Fruit fly (Drosophila melanogaster): Measurements from ENCODE around the gene CG12170.
A peak's percentile ranks its signal among the peaks of the same experiment; 100 is the strongest.

Gene CG12170

dm6 chr3R:5647705-5648568 lies 10.9 kb downstream of the CG12170 start:
- peak; percentile 24 for TF ChIP-seq noc (tag; optimal IDR thresholded peaks at IDR 0.05)

dm6 chr3R:5648569-5649476 lies 11.8 kb downstream of the CG12170 start, which contains the start of the genes MTA1-like and Sec23:
Gene MTA1-like, minus strand, starts transcription at chr3R:5648738.
Gene Sec23, plus strand, starts transcription at chr3R:5649065.
- TF ChIP-seq noc (tag; optimal IDR thresholded peaks at IDR 0.05): peak; percentile 66

- TF ChIP-seq noc (tag; optimal IDR thresholded peaks at IDR 0.05): no peak
Observed at dm6 chr3R:5649903-5650302, 12.9 kb downstream of the CG12170 start.

dm6 chr3R:5653887-5654286 lies 16.9 kb downstream of the CG12170 start:
- TF ChIP-seq noc (tag; optimal IDR thresholded peaks at IDR 0.05): no peak

- peak; percentile 88 for TF ChIP-seq noc (tag; optimal IDR thresholded peaks at IDR 0.05)
Observed at dm6 chr3R:5654692-5655181, 17.7 kb downstream of the CG12170 start, which contains the start of the genes elm and MED27. Gene elm, minus strand, starts transcription at chr3R:5654861. Gene MED27, plus strand, starts transcription at chr3R:5655139.

dm6 chr3R:5658984-5659802 lies 22.2 kb downstream of the CG12170 start:
- no peak for TF ChIP-seq noc (tag; optimal IDR thresholded peaks at IDR 0.05)

- TF ChIP-seq noc (tag; optimal IDR thresholded peaks at IDR 0.05): no peak
Observed at dm6 chr3R:5659829-5660197, 22.8 kb downstream of the CG12170 start, which contains the start of gene CG2182. Gene CG2182, minus strand, starts transcription at chr3R:5659912.

- no peak for TF ChIP-seq noc (tag; optimal IDR thresholded peaks at IDR 0.05)
Observed at dm6 chr3R:5660198-5660893, 23.3 kb downstream of the CG12170 start, which contains the start of gene Wdr33. Gene Wdr33, plus strand, starts transcription at chr3R:5660635.

- peak; percentile 90 for TF ChIP-seq noc (tag; optimal IDR thresholded peaks at IDR 0.05)
Observed at dm6 chr3R:5668928-5669739, 32.1 kb downstream of the CG12170 start, which contains the start of the genes Xe7 and Atg17. Gene Xe7, minus strand, starts transcription at chr3R:5669334. Gene Atg17, plus strand, starts transcription at chr3R:5669713.

dm6 chr3R:5669740-5670659 lies 33.0 kb downstream of the CG12170 start:
- TF ChIP-seq noc (tag; optimal IDR thresholded peaks at IDR 0.05): peak; percentile 8

dm6 chr3R:5670660-5671264 lies 33.7 kb downstream of the CG12170 start:
- TF ChIP-seq noc (tag; optimal IDR thresholded peaks at IDR 0.05): no peak

- TF ChIP-seq noc (tag; optimal IDR thresholded peaks at IDR 0.05): no peak
Observed at dm6 chr3R:5671265-5671663, 34.2 kb downstream of the CG12170 start.
